Worm (Caenorhabditis elegans) whole organism, L4/young adult: Measurements from ENCODE around the gene bgnt-1.4.

ENCODE experiments used
- W03F9.2 ChIP-seq: fragments of 150-350 bp; optimal IDR thresholded peaks from 2 replicates; lab custom pipeline; 2014; ENCODE audit warnings: missing biosample characterization, missing genetic modification characterization
- dao-5 ChIP-seq: sonication (generic microtip); optimal IDR thresholded peaks from 2 replicates; lab custom pipeline; 2016; ENCODE audit warnings: missing genotype, missing genetic modification characterization, moderate library complexity, missing compliant biosample characterization
- him-1 ChIP-seq: sonication (generic microtip); optimal IDR thresholded peaks from 2 replicates; lab custom pipeline; 2016; ENCODE audit warnings: missing genotype, missing genetic modification reagents, missing genetic modification characterization, missing compliant biosample characterization

Gene bgnt-1.4

DNA sequence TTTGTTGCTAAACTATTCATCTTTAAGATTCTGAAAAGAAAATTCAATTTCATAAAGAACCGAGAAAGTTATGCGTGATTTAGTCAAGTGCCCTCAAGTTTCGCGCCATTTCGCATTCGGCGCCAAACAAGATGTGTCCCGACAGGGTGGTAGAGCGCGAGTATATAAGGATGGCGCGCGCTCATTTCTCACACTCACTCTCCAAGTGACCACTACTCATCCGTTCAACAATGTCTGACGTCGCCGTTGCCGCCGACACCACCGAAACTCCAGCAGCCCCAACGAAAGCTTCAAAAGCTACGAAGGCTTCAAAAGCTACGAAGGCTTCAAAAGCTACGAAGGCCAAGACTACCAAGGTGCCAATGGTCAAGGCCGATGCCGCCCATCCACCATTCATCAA, 6.7 kb upstream of the bgnt-1.4 start, which contains the start of gene hil-4:
TSS of gene hil-4 (plus strand) at position 191 of the 400 bp plus-strand sequence.
- no peak for TF ChIP-seq dao-5

DNA sequence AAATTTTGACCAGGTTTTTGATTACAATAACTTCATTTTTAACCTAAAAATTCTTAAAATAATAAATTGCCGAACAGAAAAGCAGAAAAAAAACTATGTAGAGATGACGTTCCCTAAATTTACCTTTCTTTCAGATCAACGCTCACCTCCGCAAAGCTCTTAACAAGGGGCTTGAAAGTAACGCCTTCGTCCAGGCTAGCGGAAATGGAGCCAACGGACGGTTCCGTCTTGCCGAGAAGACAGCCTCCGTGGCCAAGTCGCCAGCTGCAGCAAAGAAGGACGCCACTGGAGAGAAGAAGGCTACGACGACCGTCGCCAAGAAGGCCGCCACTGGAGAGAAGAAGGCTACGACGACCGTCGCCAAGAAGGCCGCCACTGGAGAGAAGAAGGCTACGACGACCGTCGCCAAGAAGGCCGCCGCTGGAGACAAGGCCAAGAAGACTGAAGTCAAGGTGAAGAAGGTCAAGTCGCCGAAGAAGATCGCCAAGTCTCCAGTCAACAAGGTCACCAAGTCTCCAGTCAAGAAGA, 6.0 kb upstream of the bgnt-1.4 start:
- TF ChIP-seq dao-5 (no peak), W03F9.2 (tag; lab: Kevin White, UChicago) (no peak), him-1 (tag; lab: Kevin White, UChicago) (no peak)

DNA sequence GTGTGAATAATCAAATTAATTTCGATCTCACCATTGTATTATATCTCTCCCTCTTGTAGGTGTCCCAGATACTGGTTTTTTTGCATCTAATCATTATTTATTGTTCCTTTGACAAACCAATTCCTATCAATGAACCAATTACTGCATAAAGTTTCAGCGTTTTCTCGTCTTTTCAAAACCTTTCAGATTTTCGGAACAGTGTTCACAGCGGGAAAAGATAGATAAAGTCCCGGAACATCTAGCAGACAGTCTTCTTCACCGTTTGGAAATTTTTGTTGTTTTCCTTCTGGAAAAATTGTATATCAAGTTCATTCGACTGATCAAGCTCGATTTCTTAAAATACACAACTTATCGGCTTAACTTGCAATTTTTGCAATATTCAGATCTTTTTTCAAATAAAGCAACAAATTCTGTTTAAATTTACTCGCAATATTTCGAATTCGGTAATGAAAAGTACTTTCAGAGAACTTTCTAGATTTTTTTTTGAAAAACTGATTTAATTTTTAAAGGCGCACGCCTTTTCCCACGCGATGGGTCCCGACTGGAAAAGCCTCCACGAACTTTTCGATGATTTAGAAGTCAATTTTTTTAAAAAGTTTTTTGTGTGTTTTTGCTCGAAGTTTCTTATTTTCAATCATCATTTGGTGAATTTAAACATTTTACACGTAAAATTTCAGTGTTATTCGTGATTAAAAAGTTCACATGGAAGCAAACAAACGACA, 5.3 kb upstream of the bgnt-1.4 start, which contains the start of gene pgl-3:
TSS of gene pgl-3 (plus strand) at position 672 of the 722 bp plus-strand sequence.
- TF ChIP-seq dao-5 (no peak), him-1 (tag; lab: Kevin White, UChicago) (no peak), W03F9.2 (tag; lab: Kevin White, UChicago) (no peak)

DNA sequence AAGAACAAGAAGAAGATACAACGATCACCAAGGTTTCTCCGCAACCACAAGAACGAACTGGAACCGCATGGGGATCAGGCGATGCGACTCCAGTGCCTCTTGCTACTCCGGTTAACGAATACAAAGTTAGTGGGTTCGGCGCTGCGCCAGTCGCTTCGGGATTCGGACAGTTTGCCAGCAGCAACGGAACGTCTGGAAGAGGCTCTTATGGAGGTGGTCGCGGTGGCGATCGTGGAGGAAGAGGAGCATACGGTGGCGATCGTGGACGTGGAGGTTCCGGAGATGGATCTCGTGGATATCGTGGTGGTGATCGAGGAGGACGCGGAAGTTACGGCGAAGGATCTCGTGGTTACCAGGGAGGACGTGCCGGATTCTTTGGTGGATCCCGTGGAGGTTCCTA, 2.8 kb upstream of the bgnt-1.4 start:
- TF ChIP-seq W03F9.2 (tag; lab: Kevin White, UChicago) (no peak), him-1 (tag; lab: Kevin White, UChicago) (no peak), dao-5 (no peak)

DNA sequence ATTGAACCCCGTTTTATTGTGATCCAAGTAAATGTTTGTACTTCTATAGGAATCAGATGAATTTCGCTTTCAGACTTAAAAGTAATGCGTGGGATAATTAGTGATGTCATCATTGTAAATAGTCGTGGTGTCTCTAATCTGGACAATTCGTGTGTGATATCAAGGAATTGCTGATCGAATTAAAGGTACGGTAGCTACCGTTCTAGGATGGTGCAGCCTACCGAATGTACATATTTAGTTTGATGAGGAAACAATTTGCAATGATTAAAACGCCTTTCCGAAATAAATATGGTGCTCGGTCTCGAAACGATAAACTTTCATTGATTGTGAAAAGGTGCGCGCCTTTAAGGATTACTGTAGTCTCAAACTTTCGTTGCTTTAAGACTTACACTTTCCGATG, 2.2 kb upstream of the bgnt-1.4 start:
- TF ChIP-seq W03F9.2 (tag; lab: Kevin White, UChicago), result no peak

DNA sequence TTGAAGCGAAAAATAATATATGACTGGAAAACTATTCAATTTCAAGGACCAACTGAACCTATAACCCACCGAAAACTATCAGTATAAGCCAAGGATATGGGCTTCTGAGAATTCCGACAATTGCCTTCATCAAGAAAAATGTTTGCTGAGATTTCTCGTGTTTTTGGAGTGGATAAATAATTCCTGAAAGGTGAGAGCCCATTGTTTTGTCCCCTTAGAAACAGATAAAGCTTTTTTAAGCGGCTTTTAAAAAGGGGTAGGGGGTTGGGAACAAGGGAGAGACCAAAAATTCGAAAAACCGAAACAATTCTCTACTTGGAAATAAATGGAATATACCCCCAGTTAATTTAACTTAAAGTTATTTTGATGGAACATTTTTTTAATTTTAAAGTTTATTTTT, 5.7 kb downstream of the bgnt-1.4 start, which contains the start of gene C18G1.8:
TSS of gene C18G1.8 (minus strand) at position 101 of the 400 bp plus-strand sequence.
- TF ChIP-seq W03F9.2 (tag; lab: Kevin White, UChicago), result no peak
- TF ChIP-seq him-1 (tag; lab: Kevin White, UChicago), result no peak
- TF ChIP-seq dao-5, result no peak

DNA sequence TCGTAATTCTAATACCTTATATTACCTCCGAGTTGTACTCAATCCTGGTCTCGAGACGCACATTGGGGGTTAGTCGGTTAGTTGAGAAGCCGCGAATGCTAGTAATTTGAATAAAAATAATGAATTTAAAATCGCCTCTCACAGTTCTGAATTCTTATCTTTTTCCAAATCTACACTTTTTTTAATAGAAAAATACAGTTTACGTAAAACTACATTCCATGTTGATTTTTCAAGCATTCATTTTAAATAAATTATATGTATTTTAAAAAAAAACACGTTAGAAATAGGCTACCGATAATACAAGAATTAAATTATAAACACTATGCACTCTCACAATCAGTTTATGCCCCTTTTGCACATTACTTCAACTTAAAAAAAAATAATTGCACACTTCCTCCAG, 8.9 kb downstream of the bgnt-1.4 start, which contains the start of gene C18G1.9:
TSS of gene C18G1.9 (minus strand) at position 101 of the 400 bp plus-strand sequence.
- TF ChIP-seq dao-5, result no peak
- TF ChIP-seq W03F9.2 (tag; lab: Kevin White, UChicago), result no peak
- TF ChIP-seq him-1 (tag; lab: Kevin White, UChicago), result no peak

DNA sequence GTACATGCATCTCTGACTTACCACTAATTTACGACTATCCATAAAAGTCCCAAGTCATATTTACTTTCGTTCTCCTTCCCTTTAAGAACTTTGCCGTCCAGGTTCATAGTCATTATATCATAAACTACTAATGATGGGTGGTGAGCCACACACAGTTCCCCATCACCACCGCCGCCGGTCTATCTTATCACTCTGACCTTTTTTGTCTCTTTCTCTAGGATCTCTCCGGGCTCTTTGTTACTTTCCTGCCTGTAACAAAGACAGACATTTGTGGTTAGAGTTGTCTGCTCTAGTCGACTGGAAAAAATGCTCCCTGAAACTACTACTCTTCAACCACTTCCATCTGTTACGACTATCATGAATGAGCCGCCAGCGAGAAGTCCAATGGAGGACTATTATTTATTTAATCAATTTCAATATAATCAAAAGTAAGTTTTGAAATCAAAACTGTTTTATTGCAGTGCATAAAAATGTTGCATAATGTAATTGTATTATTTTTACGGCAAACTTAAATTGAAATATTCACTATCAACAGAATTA, 9.7 kb downstream of the bgnt-1.4 start, which contains the start of gene elt-7:
TSS of gene elt-7 (plus strand) at position 263 of the 540 bp plus-strand sequence.
- TF ChIP-seq dao-5 (no peak), him-1 (tag; lab: Kevin White, UChicago) (no peak), W03F9.2 (tag; lab: Kevin White, UChicago) (no peak)

DNA sequence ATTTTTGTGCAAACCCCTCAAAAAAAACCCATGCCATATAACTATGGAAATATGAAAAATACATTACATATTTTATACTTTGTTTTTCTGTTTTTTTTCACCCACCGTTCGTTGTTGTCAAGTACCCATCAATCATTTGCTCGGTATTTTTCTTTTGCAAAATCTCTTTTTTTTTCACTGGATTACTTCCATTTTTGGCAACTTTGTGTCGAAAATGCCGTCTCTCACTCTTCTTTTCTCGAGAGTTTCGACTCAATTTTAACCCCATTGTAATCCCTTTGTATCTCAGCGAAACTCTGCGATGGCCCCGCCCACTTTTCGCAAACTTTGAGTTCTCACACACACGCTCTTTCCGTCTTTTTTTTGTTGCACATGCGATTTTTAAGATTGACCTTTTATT, 14.4 kb downstream of the bgnt-1.4 start:
- TF ChIP-seq dao-5, result no peak
- no peak for TF ChIP-seq W03F9.2 (tag; lab: Kevin White, UChicago)
- no peak for TF ChIP-seq him-1 (tag; lab: Kevin White, UChicago)

DNA sequence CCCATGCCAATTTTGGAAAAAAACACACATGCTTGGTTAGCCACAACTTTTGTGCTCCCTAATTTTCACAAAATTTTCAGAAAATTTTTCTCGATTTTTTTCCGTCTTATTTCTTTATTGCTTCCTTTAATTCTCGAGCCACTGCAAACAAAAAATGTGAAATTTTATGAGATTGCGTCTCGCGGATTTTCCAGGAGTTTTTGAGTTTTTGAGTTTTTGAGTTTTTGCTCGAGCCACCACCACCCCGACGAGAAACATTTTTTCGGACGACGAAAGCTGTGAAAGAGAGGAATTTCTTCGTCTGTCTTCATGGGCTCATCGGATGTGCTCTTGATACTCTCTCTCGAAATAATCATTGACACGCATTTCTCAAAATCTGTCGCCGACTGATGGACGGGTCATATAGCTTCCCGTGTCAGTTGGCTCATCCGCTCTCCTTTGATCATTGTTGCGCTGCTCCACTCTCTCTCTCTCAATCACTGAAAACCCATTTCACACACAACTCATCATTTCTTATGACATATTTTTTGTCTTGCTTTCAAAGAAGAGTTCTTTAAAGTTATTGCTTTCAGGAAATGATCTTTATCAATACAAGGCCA, 16.7 kb downstream of the bgnt-1.4 start, which contains the start of gene C18G1.1:
TSS of gene C18G1.1 (plus strand) at position 573 of the 599 bp plus-strand sequence.
- TF ChIP-seq W03F9.2 (tag; lab: Kevin White, UChicago), result no peak
- TF ChIP-seq dao-5, result no peak
- no peak for TF ChIP-seq him-1 (tag; lab: Kevin White, UChicago)

DNA sequence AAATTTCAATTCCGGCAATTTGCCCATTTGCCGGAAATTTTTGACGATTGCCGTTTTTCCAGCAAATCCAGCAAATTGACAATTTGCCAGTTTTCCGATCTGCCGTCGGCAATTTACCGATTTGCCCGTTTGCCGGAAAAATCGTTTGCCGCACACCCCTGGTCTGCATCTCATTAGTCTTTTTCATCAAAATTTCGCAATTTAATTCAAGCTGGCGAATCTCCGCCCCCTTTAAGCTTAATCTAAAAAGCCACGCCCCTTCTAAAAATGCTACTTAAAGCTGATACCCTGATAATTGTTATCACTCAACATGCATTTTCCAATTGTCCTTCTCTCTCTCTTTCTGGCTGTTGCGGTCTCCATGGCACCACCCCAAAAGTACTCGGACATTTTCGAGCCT, 22.5 kb downstream of the bgnt-1.4 start, which contains the start of gene Y60C6A.1:
TSS of gene Y60C6A.1 (plus strand) at position 301 of the 400 bp plus-strand sequence.
- TF ChIP-seq W03F9.2 (tag; lab: Kevin White, UChicago), result no peak
- no peak for TF ChIP-seq him-1 (tag; lab: Kevin White, UChicago)
- TF ChIP-seq dao-5, result no peak

DNA sequence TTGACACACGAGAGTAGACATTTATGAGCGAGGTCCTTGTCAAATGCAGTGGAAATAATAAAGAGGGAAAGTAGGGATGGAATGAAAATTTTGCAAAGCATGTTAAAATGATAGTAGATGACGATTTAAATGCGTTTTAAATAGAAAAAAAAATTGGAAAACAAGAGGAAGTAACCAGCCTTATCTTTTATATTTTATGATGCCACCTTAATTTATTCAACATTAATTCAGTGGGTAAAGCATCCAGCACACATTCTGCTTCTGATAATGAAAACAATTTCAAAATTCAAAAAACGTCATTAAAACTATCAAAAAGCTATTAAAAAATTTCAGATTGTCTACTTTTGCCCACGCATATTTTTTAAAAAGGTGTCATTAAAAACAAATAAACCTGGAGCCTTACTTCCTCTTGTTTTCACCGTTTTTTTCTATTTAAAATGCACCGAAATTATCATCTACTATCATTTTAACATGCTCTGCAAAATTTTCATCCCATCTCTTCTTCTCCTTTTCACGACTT, 24.6 kb downstream of the bgnt-1.4 start, which contains the start of the genes Y60C6A.2 and Y60C6A.3:
TSS of gene Y60C6A.2 (minus strand) at position 101 of the 520 bp plus-strand sequence.
TSS of gene Y60C6A.3 (plus strand) at position 470 of the 520 bp plus-strand sequence.
- no peak for TF ChIP-seq him-1 (tag; lab: Kevin White, UChicago)
- no peak for TF ChIP-seq dao-5
- TF ChIP-seq W03F9.2 (tag; lab: Kevin White, UChicago), result no peak

DNA sequence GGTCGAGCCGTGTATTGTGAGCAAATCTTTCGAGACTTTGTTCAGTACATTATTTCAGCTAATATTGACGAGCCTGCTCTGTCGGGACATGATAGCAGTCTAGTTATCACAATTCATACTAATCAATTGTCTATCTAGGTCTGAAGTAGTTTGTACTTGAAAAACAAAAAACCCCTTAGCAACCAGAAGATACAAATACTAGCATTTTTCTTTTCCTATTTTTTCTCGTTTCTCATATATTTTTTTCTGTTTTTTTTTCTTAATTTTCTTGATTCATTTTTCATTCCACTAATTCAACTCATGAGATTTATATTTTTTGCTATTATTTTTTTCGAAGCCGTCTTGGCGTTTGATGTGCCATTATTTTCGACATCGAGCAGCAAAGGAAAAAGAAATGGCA, 26.4 kb downstream of the bgnt-1.4 start, which contains the start of gene R02F11.9:
TSS of gene R02F11.9 (plus strand) at position 301 of the 400 bp plus-strand sequence.
- TF ChIP-seq dao-5 (no peak), him-1 (tag; lab: Kevin White, UChicago) (no peak), W03F9.2 (tag; lab: Kevin White, UChicago) (no peak)
